Fruit fly (Drosophila melanogaster) whole organism, embryonic: Measurements from ENCODE around the gene Lmpt.

Source experiments
- CG10274 ChIP-seq: fragments of 200-800 bp; sonication (Bioruptor generic); optimal IDR thresholded peaks from 3 replicates; lab custom pipeline; 2017; ENCODE audit warnings: missing biosample characterization, mild to moderate bottlenecking, missing genetic modification characterization
- CG12299 ChIP-seq: fragments of 200-800 bp; sonication (Bioruptor generic); optimal IDR thresholded peaks from 2 replicates; lab custom pipeline; 2018; ENCODE audit warnings: missing biosample characterization, mild to moderate bottlenecking, missing genetic modification characterization
- CG12744 ChIP-seq: fragments of 200-800 bp; sonication (Bioruptor generic); optimal IDR thresholded peaks from 2 replicates; lab custom pipeline; 2016; ENCODE audit warnings: missing biosample characterization, missing genetic modification characterization
- CG13624 ChIP-seq: fragments of 200-800 bp; sonication (Bioruptor generic); optimal IDR thresholded peaks from 2 replicates; lab custom pipeline; 2016; ENCODE audit warnings: missing biosample characterization, missing genetic modification characterization
- CG14441 ChIP-seq: fragments of 200-800 bp; sonication (Bioruptor generic); IDR thresholded peaks from 2 replicates; pipeline ENCODE4 v1.3.6; 2022; ENCODE audit warnings: missing biosample characterization, missing genetic modification characterization
- CG1602 ChIP-seq: fragments of 200-800 bp; sonication (Bioruptor generic); optimal IDR thresholded peaks from 3 replicates; lab custom pipeline; 2016; ENCODE audit warnings: missing biosample characterization, missing genetic modification characterization
- CG16813 ChIP-seq: fragments of 200-800 bp; sonication (Bioruptor generic); IDR thresholded peaks from 3 replicates; pipeline ENCODE4 v1.3.6; 2022; ENCODE audit warnings: missing biosample characterization, missing genetic modification characterization; ENCODE audit not compliant: partially characterized antibody
- CG16815 ChIP-seq: fragments of 200-800 bp; sonication (Bioruptor generic); optimal IDR thresholded peaks from 3 replicates; lab custom pipeline; 2017; ENCODE audit warnings: missing biosample characterization, mild to moderate bottlenecking, missing genetic modification characterization
- CG17612 ChIP-seq: fragments of 200-800 bp; sonication (Bioruptor generic); IDR thresholded peaks from 2 replicates; pipeline ENCODE4 v1.3.6; 2022; ENCODE audit warnings: missing biosample characterization, missing genetic modification characterization
- CG2199 ChIP-seq: fragments of 200-800 bp; sonication (Bioruptor generic); IDR thresholded peaks from 3 replicates; pipeline ENCODE4 v1.3.6; 2022; ENCODE audit warnings: missing biosample characterization, missing genetic modification characterization
- CG2678 ChIP-seq: fragments of 200-800 bp; sonication (Bioruptor generic); optimal IDR thresholded peaks from 3 replicates; lab custom pipeline; 2019; ENCODE audit warnings: missing biosample characterization, mild to moderate bottlenecking, missing genetic modification characterization, moderate library complexity
- CG3163 ChIP-seq: fragments of 200-800 bp; sonication (Bioruptor generic); optimal IDR thresholded peaks from 3 replicates; lab custom pipeline; 2016; ENCODE audit warnings: missing biosample characterization, missing genetic modification characterization
- CG3847 ChIP-seq: fragments of 200-800 bp; sonication (Bioruptor generic); IDR thresholded peaks from 2 replicates; pipeline ENCODE4 v1.3.6; 2022; ENCODE audit warnings: missing biosample characterization, missing genetic modification characterization
- CG7372 ChIP-seq: fragments of 200-800 bp; sonication (Bioruptor generic); IDR thresholded peaks from 2 replicates; pipeline ENCODE4 v1.3.6; 2022; ENCODE audit warnings: missing biosample characterization, missing genetic modification characterization
- CG8924 ChIP-seq: fragments of 200-800 bp; optimal IDR thresholded peaks from 3 replicates; lab custom pipeline; 2019; ENCODE audit warnings: missing biosample characterization, mild to moderate bottlenecking, missing genetic modification characterization, moderate library complexity
- D ChIP-seq, 2 experiments: fragments of 200-800 bp in 1 of 2; fragments of >200 bp in 1 of 2; sonication (Bioruptor generic) in 1 of 2; optimal IDR thresholded peaks; 2 replicates in 1 of 2; 3 replicates in 1 of 2; lab custom pipeline; 2017; ENCODE audit warnings: mild to moderate bottlenecking in 1 of 2, missing biosample characterization in 1 of 2, missing genetic modification characterization in 1 of 2, missing genetic modification reagents in 1 of 2
- E2f1 ChIP-seq: fragments of 200-800 bp; sonication (Bioruptor generic); IDR thresholded peaks from 2 replicates; pipeline ENCODE4 v1.3.6; 2022; ENCODE audit warnings: missing biosample characterization, missing genetic modification characterization
- Fer1 ChIP-seq: fragments of 200-800 bp; sonication (Bioruptor generic); optimal IDR thresholded peaks from 2 replicates; lab custom pipeline; 2017; ENCODE audit warnings: missing biosample characterization, mild to moderate bottlenecking, missing genetic modification characterization
- Hand ChIP-seq: fragments of 200-800 bp; sonication (Bioruptor generic); optimal IDR thresholded peaks from 2 replicates; lab custom pipeline; 2017; ENCODE audit warnings: mild to moderate bottlenecking, missing biosample characterization, missing genetic modification reagents, missing genetic modification characterization
- MBD-R2 ChIP-seq: fragments of 200-800 bp; sonication (Bioruptor generic); IDR thresholded peaks from 2 replicates; pipeline ENCODE4 v1.3.6; 2022; ENCODE audit warnings: missing biosample characterization, missing genetic modification characterization
- Mad ChIP-seq: fragments of 200-800 bp; sonication (Bioruptor generic); optimal IDR thresholded peaks from 2 replicates; lab custom pipeline; 2016; ENCODE audit warnings: missing biosample characterization, missing genetic modification characterization
- Mes4 ChIP-seq: fragments of 200-800 bp; sonication (Bioruptor generic); optimal IDR thresholded peaks from 2 replicates; lab custom pipeline; 2016; ENCODE audit warnings: missing biosample characterization, missing genetic modification characterization
- PHDP ChIP-seq: fragments of 200-800 bp; sonication (Bioruptor generic); optimal IDR thresholded peaks from 3 replicates; lab custom pipeline; 2018; ENCODE audit warnings: missing biosample characterization, mild to moderate bottlenecking, missing genetic modification characterization, moderate library complexity
- Rx ChIP-seq: fragments of 200-800 bp; sonication (Bioruptor generic); IDR thresholded peaks from 2 replicates; pipeline ENCODE4 v1.3.6; 2022; ENCODE audit warnings: missing biosample characterization, missing genetic modification characterization
- TFAM ChIP-seq: fragments of 200-800 bp; sonication (Bioruptor generic); optimal IDR thresholded peaks from 2 replicates; lab custom pipeline; 2017; ENCODE audit warnings: missing biosample characterization, missing genetic modification characterization, inconsistent platforms
- Taf1 ChIP-seq: fragments of 200-800 bp; sonication (Bioruptor generic); IDR thresholded peaks from 2 replicates; pipeline ENCODE4 v1.3.6; 2022; ENCODE audit warnings: missing biosample characterization, missing genetic modification characterization
- amos ChIP-seq: fragments of 200-800 bp; sonication (Bioruptor generic); IDR thresholded peaks from 2 replicates; pipeline ENCODE4 v1.3.6; 2022; ENCODE audit warnings: missing biosample characterization, missing genetic modification characterization; ENCODE audit not compliant: partially characterized antibody
- aop ChIP-seq: fragments of 200-800 bp; sonication (Bioruptor generic); IDR thresholded peaks from 2 replicates; pipeline ENCODE4 v1.3.6; 2022; ENCODE audit warnings: missing biosample characterization, missing genetic modification characterization
- cas ChIP-seq: fragments of 200-800 bp; sonication (Bioruptor generic); IDR thresholded peaks from 2 replicates; pipeline ENCODE4 v1.3.6; 2022; ENCODE audit warnings: missing biosample characterization, missing genetic modification characterization
- corto ChIP-seq: fragments of 200-800 bp; sonication (Bioruptor generic); optimal IDR thresholded peaks from 2 replicates; lab custom pipeline; 2016; ENCODE audit warnings: missing biosample characterization, mild to moderate bottlenecking, missing genetic modification characterization, moderate library complexity
- croc ChIP-seq: fragments of 200-800 bp; sonication (Bioruptor generic); conservative IDR thresholded peaks from 3 replicates; pipeline ENCODE4 v1.3.6; 2022; ENCODE audit warnings: missing biosample characterization, missing genetic modification characterization
- dati ChIP-seq: fragments of 200-800 bp; sonication (Bioruptor generic); IDR thresholded peaks from 2 replicates; pipeline ENCODE4 v1.3.6; 2022; ENCODE audit warnings: missing biosample characterization, missing genetic modification characterization
- disco-r ChIP-seq: fragments of 200-800 bp; sonication (Bioruptor generic); optimal IDR thresholded peaks from 2 replicates; lab custom pipeline; 2016; ENCODE audit warnings: missing biosample characterization, missing genetic modification characterization
- dm ChIP-seq: fragments of 200-800 bp; sonication (Bioruptor generic); optimal IDR thresholded peaks from 3 replicates; lab custom pipeline; 2016; ENCODE audit warnings: missing biosample characterization, missing genetic modification characterization
- dysf ChIP-seq: fragments of 200-800 bp; sonication (Bioruptor generic); IDR thresholded peaks from 3 replicates; pipeline ENCODE4 v1.3.6; 2022; ENCODE audit warnings: missing biosample characterization, missing genetic modification characterization
- fru ChIP-seq: fragments of >200 bp; optimal IDR thresholded peaks from 2 replicates; lab custom pipeline; 2017
- h ChIP-seq: fragments of >200 bp; optimal IDR thresholded peaks from 2 replicates; lab custom pipeline; 2017
- kni ChIP-seq: fragments of 200-800 bp; sonication (Bioruptor generic); optimal IDR thresholded peaks from 3 replicates; lab custom pipeline; 2017; ENCODE audit warnings: mild to moderate bottlenecking, missing biosample characterization, missing genetic modification reagents, missing genetic modification characterization
- lmd ChIP-seq: fragments of 200-800 bp; sonication (Bioruptor generic); IDR thresholded peaks from 2 replicates; pipeline ENCODE4 v1.3.6; 2022; ENCODE audit warnings: missing biosample characterization, missing genetic modification characterization
- maf-S ChIP-seq: fragments of 200-800 bp; sonication (Bioruptor generic); optimal IDR thresholded peaks from 2 replicates; lab custom pipeline; 2016; ENCODE audit warnings: missing biosample characterization, missing genetic modification characterization
- nmo ChIP-seq: fragments of 200-800 bp; sonication (Bioruptor generic); optimal IDR thresholded peaks from 2 replicates; lab custom pipeline; 2018; ENCODE audit warnings: missing biosample characterization, mild to moderate bottlenecking, missing genetic modification characterization, moderate library complexity
- nom ChIP-seq: fragments of 200-800 bp; sonication (Bioruptor generic); optimal IDR thresholded peaks from 2 replicates; lab custom pipeline; 2017; ENCODE audit warnings: missing biosample characterization, missing genetic modification characterization, mild to moderate bottlenecking, moderate library complexity, missing genetic modification reagents
- onecut ChIP-seq: fragments of 200-800 bp; sonication (Bioruptor generic); IDR thresholded peaks from 2 replicates; pipeline ENCODE4 v1.3.6; 2022; ENCODE audit warnings: missing biosample characterization, missing genetic modification characterization
- phol ChIP-seq: fragments of 200-800 bp; sonication (Bioruptor generic); optimal IDR thresholded peaks from 3 replicates; lab custom pipeline; 2018; ENCODE audit warnings: missing biosample characterization, mild to moderate bottlenecking, missing genetic modification characterization, moderate library complexity
- psq ChIP-seq: fragments of 200-800 bp; sonication (Bioruptor generic); optimal IDR thresholded peaks from 2 replicates; lab custom pipeline; 2017; ENCODE audit warnings: missing biosample characterization, missing genetic modification characterization
- ranshi ChIP-seq: fragments of 200-800 bp; sonication (Bioruptor generic); IDR thresholded peaks from 2 replicates; pipeline ENCODE4 v1.3.6; 2022; ENCODE audit warnings: missing biosample characterization, missing genetic modification characterization
- sd ChIP-seq: fragments of 200-800 bp; sonication (Bioruptor generic); optimal IDR thresholded peaks from 3 replicates; lab custom pipeline; 2018; ENCODE audit warnings: missing biosample characterization, mild to moderate bottlenecking, missing genetic modification characterization, moderate library complexity
- stc ChIP-seq: fragments of 200-800 bp; sonication (Bioruptor generic); IDR thresholded peaks from 2 replicates; pipeline ENCODE4 v1.3.6; 2022; ENCODE audit warnings: missing biosample characterization, missing genetic modification characterization
- unpg ChIP-seq: fragments of 200-800 bp; sonication (Bioruptor generic); optimal IDR thresholded peaks from 3 replicates; lab custom pipeline; 2018; ENCODE audit warnings: missing biosample characterization, mild to moderate bottlenecking, missing genetic modification characterization, moderate library complexity
- zen ChIP-seq: fragments of 200-800 bp; sonication (Bioruptor generic); optimal IDR thresholded peaks from 3 replicates; lab custom pipeline; 2018; ENCODE audit warnings: missing biosample characterization, mild to moderate bottlenecking, missing genetic modification characterization, moderate library complexity
- zen2 ChIP-seq: fragments of 200-800 bp; sonication (Bioruptor generic); IDR thresholded peaks from 3 replicates; pipeline ENCODE4 v1.3.6; 2022; ENCODE audit warnings: missing biosample characterization, missing genetic modification characterization; ENCODE audit not compliant: partially characterized antibody

Lmpt gene

dm6 chr3L:16915766-16916476 is 50.8 kb downstream of the Lmpt start (continued):
- TF ChIP-seq kni (GFP tag; lab: Kevin White, UChicago) (no peak), Taf1 (GFP tag; lab: Robert Waterston, UW) (no peak), CG3847 (no peak), CG12299 (no peak), maf-S (GFP tag; lab: Kevin White, UChicago) (no peak), CG2678 (tag; lab: Kevin White, UChicago) (peak; percentile 64), Hand (GFP tag; lab: Kevin White, UChicago) (no peak), Mad (GFP tag; lab: Kevin White, UChicago) (no peak), fru (no peak), CG2199 (GFP tag; lab: Robert Waterston, UW) (no peak), Rx (no peak), CG10274 (GFP tag; lab: Kevin White, UChicago) (no peak), h (lab: Kevin White, UChicago) (no peak), CG7372 (no peak), MBD-R2 (GFP tag; lab: Robert Waterston, UW) (no peak), CG14441 (GFP tag; lab: Robert Waterston, UW) (no peak), D (optimal IDR thresholded peaks at IDR 0.05; lab: Kevin White, UChicago) (no peak), D (GFP tag; optimal IDR thresholded peaks at IDR 0.05; lab: Kevin White, UChicago) (peak; percentile 5), cas (GFP tag; lab: Robert Waterston, UW) (no peak), dm (no peak), amos (GFP tag; lab: Robert Waterston, UW) (no peak; the same call in 1 of the 2 replicates), lmd (GFP tag; lab: Robert Waterston, UW) (0 out of 2 replicates have a peak, but pooled peaks have one; percentile 28), corto (GFP tag; lab: Kevin White, UChicago) (no peak), onecut (GFP tag; lab: Robert Waterston, UW) (no peak), PHDP (tag; lab: Kevin White, UChicago) (no peak), zen (tag; lab: Kevin White, UChicago) (no peak), aop (no peak), CG12744 (GFP tag; lab: Kevin White, UChicago) (no peak), croc (GFP tag; lab: Robert Waterston, UW) (no peak), zen2 (GFP tag; lab: Robert Waterston, UW) (no peak), E2f1 (no peak), Fer1 (GFP tag; lab: Kevin White, UChicago) (peak; percentile 6), sd (tag; lab: Kevin White, UChicago) (peak; percentile 70), stc (0 out of 2 replicates have a peak, but pooled peaks have one; percentile 17), dysf (GFP tag; lab: Robert Waterston, UW) (0 out of 3 replicates have a peak, but pooled peaks have one; percentile 26), CG17612 (GFP tag; lab: Robert Waterston, UW) (no peak), CG3163 (GFP tag; lab: Kevin White, UChicago) (no peak), CG8924 (no peak), nom (GFP tag; lab: Kevin White, UChicago) (peak; percentile 42), Mes4 (GFP tag; lab: Kevin White, UChicago) (no peak), TFAM (no peak), CG13624 (GFP tag; lab: Kevin White, UChicago) (no peak), phol (tag; lab: Kevin White, UChicago) (peak; percentile 35), unpg (GFP tag; lab: Kevin White, UChicago) (peak; percentile 10), disco-r (no peak), CG1602 (GFP tag; lab: Kevin White, UChicago) (no peak), nmo (peak; percentile 10), ranshi (GFP tag; lab: Robert Waterston, UW) (no peak), psq (no peak), dati (GFP tag; lab: Robert Waterston, UW) (no peak), CG16813 (GFP tag; lab: Robert Waterston, UW) (no peak), CG16815 (no peak)
